Fruit fly (Drosophila melanogaster) whole organism, wandering third instar larva: Measurements from ENCODE around the gene CG3281.
A peak's percentile ranks its signal among the peaks of the same experiment; 100 is the strongest.

Experiments
- Abd-B ChIP-seq: fragments of >200 bp; optimal IDR thresholded peaks from 2 replicates; lab custom pipeline; 2017; ENCODE audit warnings: missing biosample characterization, missing genetic modification characterization
- CG32264 ChIP-seq: fragments of 200-800 bp; sonication (Bioruptor generic); optimal IDR thresholded peaks from 2 replicates; lab custom pipeline; 2016; ENCODE audit warnings: missing biosample characterization, missing genetic modification characterization
- CG9705 ChIP-seq: fragments of 200-800 bp; sonication (Bioruptor generic); optimal IDR thresholded peaks from 2 replicates; lab custom pipeline; 2018; ENCODE audit warnings: missing biosample characterization, mild to moderate bottlenecking, missing genetic modification characterization
- CrebA ChIP-seq: fragments of 200-800 bp; sonication (Bioruptor generic); optimal IDR thresholded peaks from 2 replicates; lab custom pipeline; 2016; ENCODE audit warnings: missing biosample characterization, mild to moderate bottlenecking, missing genetic modification characterization, borderline replicate concordance
- Dfd ChIP-seq: fragments of >200 bp; optimal IDR thresholded peaks from 2 replicates; lab custom pipeline; 2017; ENCODE audit warnings: missing biosample characterization, missing genetic modification characterization
- Dif ChIP-seq: fragments of 200-275, 200-300 bp; sonication (Bioruptor generic); optimal IDR thresholded peaks from 2 replicates; lab custom pipeline; 2018; ENCODE audit warnings: missing biosample characterization, missing genetic modification characterization; ENCODE audit not compliant: partially characterized antibody
- GATAd ChIP-seq: sonication (Bioruptor generic); optimal IDR thresholded peaks from 2 replicates; lab custom pipeline; 2016; ENCODE audit warnings: missing biosample characterization, missing genetic modification characterization
- HLH106 ChIP-seq: fragments of 200-800 bp; optimal IDR thresholded peaks from 3 replicates; lab custom pipeline; 2019; ENCODE audit warnings: missing biosample characterization, mild to moderate bottlenecking, missing genetic modification characterization, moderate library complexity
- Hnf4 ChIP-seq: fragments of 200-800 bp; sonication (Bioruptor generic); optimal IDR thresholded peaks from 2 replicates; lab custom pipeline; 2016; ENCODE audit warnings: missing biosample characterization, mild to moderate bottlenecking, missing genetic modification characterization
- Hr78 ChIP-seq: fragments of >200 bp; optimal IDR thresholded peaks from 2 replicates; lab custom pipeline; 2017; ENCODE audit warnings: missing biosample characterization, missing genetic modification characterization
- Hr83 ChIP-seq: fragments of 200-300 bp; sonication (Bioruptor generic); optimal IDR thresholded peaks from 2 replicates; lab custom pipeline; 2016; ENCODE audit warnings: missing biosample characterization, mild to moderate bottlenecking, missing genetic modification characterization, moderate library complexity; ENCODE audit not compliant: poor library complexity, severe bottlenecking
- Jra ChIP-seq: sonication (Bioruptor generic); optimal IDR thresholded peaks from 2 replicates; lab custom pipeline; 2016; ENCODE audit warnings: missing biosample characterization, missing genetic modification characterization
- Mio ChIP-seq: sonication (Bioruptor generic); optimal IDR thresholded peaks from 2 replicates; lab custom pipeline; 2016; ENCODE audit warnings: missing biosample characterization, missing genetic modification characterization
- Myc ChIP-seq: fragments of >200 bp; optimal IDR thresholded peaks from 2 replicates; lab custom pipeline; 2017
- N ChIP-seq: fragments of >200 bp; optimal IDR thresholded peaks from 2 replicates; lab custom pipeline; 2018; ENCODE audit warnings: missing biosample characterization, missing external identifiers, missing genetic modification characterization
- OdsH ChIP-seq: fragments of 200-800 bp; sonication (Bioruptor generic); optimal IDR thresholded peaks from 2 replicates; lab custom pipeline; 2016; ENCODE audit warnings: missing biosample characterization, mild to moderate bottlenecking, missing genetic modification characterization
- Rel ChIP-seq, 2 experiments: fragments of 200-800 bp; sonication (Bioruptor generic) in 1 of 2; optimal IDR thresholded peaks; 2 replicates in 1 of 2; 3 replicates in 1 of 2; lab custom pipeline; 2016 to 2019; ENCODE audit warnings: mild to moderate bottlenecking in 2 of 2, missing biosample characterization in 2 of 2, missing genetic modification characterization in 2 of 2, moderate library complexity in 1 of 2
- Sp1 ChIP-seq: fragments of 200-800 bp; sonication (Bioruptor generic); optimal IDR thresholded peaks from 3 replicates; lab custom pipeline; 2019; ENCODE audit warnings: missing biosample characterization, mild to moderate bottlenecking, missing genetic modification characterization, moderate library complexity
- Vsx2 ChIP-seq: fragments of 200-300, 225-300 bp; sonication (Bioruptor generic); optimal IDR thresholded peaks from 2 replicates; lab custom pipeline; 2018; ENCODE audit warnings: missing biosample characterization, missing genetic modification characterization; ENCODE audit not compliant: partially characterized antibody
- br ChIP-seq: fragments of 200-800 bp; sonication (Bioruptor generic); optimal IDR thresholded peaks from 2 replicates; lab custom pipeline; 2016; ENCODE audit warnings: missing biosample characterization, missing genetic modification characterization
- brk ChIP-seq: fragments of 200-800 bp; sonication (Bioruptor generic); optimal IDR thresholded peaks from 2 replicates; lab custom pipeline; 2016; ENCODE audit warnings: missing biosample characterization, mild to moderate bottlenecking, missing genetic modification characterization
- dl ChIP-seq, 2 experiments: fragments of 175-275, 200-275 bp in 1 of 2; fragments of 200-275 bp in 1 of 2; sonication (Bioruptor generic); optimal IDR thresholded peaks; lab custom pipeline; 2018; ENCODE audit warnings: mild to moderate bottlenecking in 2 of 2, missing biosample characterization in 2 of 2, missing genetic modification characterization in 2 of 2, moderate library complexity in 2 of 2; ENCODE audit not compliant: partially characterized antibody in 2 of 2, insufficient read depth in 1 of 2
- dmrt93B ChIP-seq: fragments of 200-800 bp; sonication (Bioruptor generic); optimal IDR thresholded peaks from 2 replicates; lab custom pipeline; 2018; ENCODE audit warnings: missing biosample characterization, mild to moderate bottlenecking, missing genetic modification characterization
- dsf ChIP-seq: sonication (Bioruptor generic); optimal IDR thresholded peaks from 2 replicates; lab custom pipeline; 2016; ENCODE audit warnings: missing biosample characterization, missing genetic modification characterization, borderline replicate concordance
- ey ChIP-seq: fragments of 200-800 bp; sonication (Bioruptor generic); optimal IDR thresholded peaks from 2 replicates; lab custom pipeline; 2016; ENCODE audit warnings: missing biosample characterization, missing genetic modification characterization
- foxo ChIP-seq, 2 experiments: fragments of 200-800 bp; sonication (Bioruptor generic); optimal IDR thresholded peaks; 2 replicates in 1 of 2; 3 replicates in 1 of 2; lab custom pipeline; 2016 to 2017; ENCODE audit warnings: missing biosample characterization in 2 of 2, missing genetic modification characterization in 2 of 2
- fru ChIP-seq: fragments of 200-800 bp; sonication (Bioruptor generic); optimal IDR thresholded peaks from 3 replicates; lab custom pipeline; 2016; ENCODE audit warnings: missing biosample characterization, mild to moderate bottlenecking, missing genetic modification characterization
- h ChIP-seq: fragments of 200-800 bp; sonication (Bioruptor generic); optimal IDR thresholded peaks from 3 replicates; lab custom pipeline; 2016; ENCODE audit warnings: missing biosample characterization, mild to moderate bottlenecking, missing genetic modification characterization
- jim ChIP-seq: fragments of 175-275, 200-325 bp; sonication (Bioruptor generic); optimal IDR thresholded peaks from 2 replicates; lab custom pipeline; 2016; ENCODE audit warnings: missing biosample characterization, mild to moderate bottlenecking, missing genetic modification characterization
- lola ChIP-seq: fragments of >200 bp; optimal IDR thresholded peaks from 2 replicates; lab custom pipeline; 2017; ENCODE audit warnings: missing biosample characterization, missing genetic modification characterization
- pan ChIP-seq: fragments of >200 bp; optimal IDR thresholded peaks from 2 replicates; lab custom pipeline; 2017
- psq ChIP-seq: fragments of 200-800 bp; sonication (Bioruptor generic); optimal IDR thresholded peaks from 3 replicates; lab custom pipeline; 2017; ENCODE audit warnings: missing biosample characterization, mild to moderate bottlenecking, missing genetic modification characterization, moderate library complexity
- rgr ChIP-seq: fragments of 200-800 bp; sonication (Bioruptor generic); optimal IDR thresholded peaks from 3 replicates; lab custom pipeline; 2016; ENCODE audit warnings: missing biosample characterization, mild to moderate bottlenecking, missing genetic modification characterization
- sage ChIP-seq: fragments of 200-800 bp; sonication (Bioruptor generic); optimal IDR thresholded peaks from 2 replicates; lab custom pipeline; 2016; ENCODE audit warnings: missing biosample characterization, mild to moderate bottlenecking, missing genetic modification characterization
- sv ChIP-seq: fragments of 200-800 bp; sonication (Bioruptor generic); optimal IDR thresholded peaks from 3 replicates; lab custom pipeline; 2016; ENCODE audit warnings: missing biosample characterization, missing genetic modification characterization
- tai ChIP-seq: sonication (Bioruptor generic); optimal IDR thresholded peaks from 2 replicates; lab custom pipeline; 2016; ENCODE audit warnings: missing biosample characterization, missing genetic modification characterization
- usp ChIP-seq: fragments of >200 bp; optimal IDR thresholded peaks from 2 replicates; lab custom pipeline; 2017; ENCODE audit warnings: missing biosample characterization, missing genetic modification characterization
- woc ChIP-seq: sonication (Bioruptor generic); optimal IDR thresholded peaks from 2 replicates; lab custom pipeline; 2016; ENCODE audit warnings: missing biosample characterization, mild to moderate bottlenecking, missing genetic modification characterization

The CG3281 gene

DNA sequence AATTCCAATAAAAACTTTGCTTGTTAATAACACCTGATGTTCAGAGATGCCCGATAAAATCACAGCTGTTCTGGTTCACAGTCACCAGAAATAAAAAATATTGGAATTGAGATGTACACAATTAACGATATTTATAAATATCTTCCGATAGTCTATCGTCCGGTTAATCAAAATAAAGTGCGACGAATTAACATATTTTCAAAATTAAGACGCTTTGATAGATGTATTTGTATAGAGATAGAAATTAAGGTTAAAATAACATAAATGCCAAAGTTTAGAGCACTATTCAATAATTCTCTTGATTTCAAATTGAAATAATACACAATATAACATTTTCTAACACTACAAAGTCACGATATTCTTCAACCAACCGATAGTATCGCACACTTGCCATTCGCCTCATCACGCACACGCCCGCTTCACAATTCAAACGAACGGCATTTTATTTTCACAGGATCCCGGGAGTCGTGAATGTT is at the start of gene CG3281, which contains the start of gene aurA:
Gene CG3281 (minus strand): TSS at position 67 of the 476 bp plus-strand sequence.
Gene aurA (plus strand): TSS at position 386 of the 476 bp plus-strand sequence.
- peak; percentile 74 for TF ChIP-seq GATAd (GFP tag; lab: Kevin White, UChicago)
- peak; percentile 83 for TF ChIP-seq rgr (GFP tag; lab: Kevin White, UChicago)
- peak; percentile 86 for TF ChIP-seq Hnf4 (GFP tag; lab: Kevin White, UChicago)
- TF ChIP-seq ey (GFP tag; lab: Kevin White, UChicago): peak; percentile 80
- TF ChIP-seq foxo (GFP tag; optimal IDR thresholded peaks at IDR 0.05; lab: Kevin White, UChicago): peak in 1 of 2 experiments; percentile 84
- peak; percentile 73 for TF ChIP-seq br (GFP tag; lab: Kevin White, UChicago)
- no peak for TF ChIP-seq Vsx2 (GFP tag; lab: Kevin White, UChicago)
- peak; percentile 81 for TF ChIP-seq HLH106 (tag; lab: Kevin White, UChicago)
- TF ChIP-seq Jra: peak; percentile 91
- peak; percentile 59 for TF ChIP-seq psq
- peak; percentile 54 for TF ChIP-seq sv (GFP tag; lab: Kevin White, UChicago)
- peak; percentile 66 for TF ChIP-seq OdsH (GFP tag; lab: Kevin White, UChicago)
- TF ChIP-seq Abd-B (GFP tag; lab: Kevin White, UChicago): no peak
- TF ChIP-seq woc: peak; percentile 94
- no peak for TF ChIP-seq sage
- peak; percentile 45 for TF ChIP-seq Hr83
- TF ChIP-seq Myc (lab: Kevin White, UChicago): peak; percentile 69
- no peak for TF ChIP-seq jim
- no peak for TF ChIP-seq Rel (GFP tag; optimal IDR thresholded peaks at IDR 0.05; lab: Kevin White, UChicago)
- TF ChIP-seq Rel (tag; optimal IDR thresholded peaks at IDR 0.05; lab: Kevin White, UChicago): no peak
- TF ChIP-seq CG9705: peak; percentile 67
- peak; percentile 55 for TF ChIP-seq CG32264
- peak; percentile 87 for TF ChIP-seq h
- no peak for TF ChIP-seq brk
- TF ChIP-seq dsf: peak; percentile 85
- peak; percentile 78 for TF ChIP-seq fru (GFP tag; lab: Kevin White, UChicago)
- no peak for TF ChIP-seq Dif
- TF ChIP-seq N (GFP tag; lab: Kevin White, UChicago): no peak
- TF ChIP-seq dmrt93B (GFP tag; lab: Kevin White, UChicago): peak; percentile 65
- TF ChIP-seq Sp1 (GFP tag; lab: Kevin White, UChicago): peak; percentile 72

DNA sequence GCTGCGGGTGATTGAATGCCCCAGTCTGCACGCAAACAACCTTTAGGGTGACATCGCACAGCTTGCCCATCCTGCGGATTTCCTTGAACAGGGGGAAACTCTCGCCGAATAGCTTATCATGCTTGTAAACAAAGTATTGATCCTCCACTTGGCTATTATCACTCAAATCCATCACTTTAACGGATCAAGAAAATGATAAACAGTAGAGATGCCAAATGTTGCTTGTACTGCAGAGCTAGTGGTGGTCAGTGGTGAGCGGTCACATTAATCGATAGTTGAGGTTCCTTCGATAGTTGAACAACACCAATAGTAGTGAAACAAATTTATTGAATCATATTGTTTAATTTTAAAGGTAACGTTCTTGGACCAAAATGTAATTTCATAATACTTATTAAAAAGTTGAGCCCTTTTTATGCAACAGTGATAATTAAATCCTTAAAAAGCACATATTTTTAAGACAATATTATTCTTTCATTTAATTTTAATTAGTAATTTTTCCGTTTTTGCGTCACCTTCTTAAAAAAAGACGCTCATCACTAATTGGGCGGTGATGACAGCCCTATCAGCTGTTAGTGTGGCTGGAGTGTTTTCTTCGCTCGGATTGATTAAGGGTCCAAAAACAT is 47.7 kb upstream of the CG3281 start, which contains the start of the genes KLHL18 and GCC185:
Gene KLHL18 (minus strand): TSS at position 233 of the 623 bp plus-strand sequence.
Gene GCC185 (plus strand): TSS at position 571 of the 623 bp plus-strand sequence.
- TF ChIP-seq Abd-B (GFP tag; lab: Kevin White, UChicago): no peak
- no peak for TF ChIP-seq lola (GFP tag; lab: Kevin White, UChicago)
- TF ChIP-seq woc: peak; percentile 93
- no peak for TF ChIP-seq CrebA
- TF ChIP-seq Vsx2 (GFP tag; lab: Kevin White, UChicago): no peak
- TF ChIP-seq Hnf4 (GFP tag; lab: Kevin White, UChicago): no peak
- peak; percentile 76 for TF ChIP-seq Sp1 (GFP tag; lab: Kevin White, UChicago)
- no peak for TF ChIP-seq Hr83
- TF ChIP-seq HLH106 (tag; lab: Kevin White, UChicago): peak; percentile 91
- no peak for TF ChIP-seq Dif
- peak; percentile 85 for TF ChIP-seq rgr (GFP tag; lab: Kevin White, UChicago)
- TF ChIP-seq h: peak; percentile 84
- peak; percentile 72 for TF ChIP-seq CG9705
- peak; percentile 86 for TF ChIP-seq Myc (lab: Kevin White, UChicago)
- peak; percentile 78 for TF ChIP-seq ey (GFP tag; lab: Kevin White, UChicago)
- no peak for TF ChIP-seq dl (GFP tag; optimal IDR thresholded peaks at IDR 0.05; lab: Kevin White, UChicago; ENCODE audit: insufficient read depth in 1 of 2, partially characterized antibody in 2 of 2)
- TF ChIP-seq OdsH (GFP tag; lab: Kevin White, UChicago): peak; percentile 78
- TF ChIP-seq foxo (GFP tag; optimal IDR thresholded peaks at IDR 0.05; lab: Kevin White, UChicago): peak in 1 of 2 experiments; percentile 89
- TF ChIP-seq Jra: no peak
- TF ChIP-seq Rel (GFP tag; optimal IDR thresholded peaks at IDR 0.05; lab: Kevin White, UChicago): no peak
- TF ChIP-seq Rel (tag; optimal IDR thresholded peaks at IDR 0.05; lab: Kevin White, UChicago): peak; percentile 10
- TF ChIP-seq Mio (GFP tag; lab: Kevin White, UChicago): no peak
- peak; percentile 82 for TF ChIP-seq fru (GFP tag; lab: Kevin White, UChicago)
- peak; percentile 80 for TF ChIP-seq sv (GFP tag; lab: Kevin White, UChicago)
- TF ChIP-seq GATAd (GFP tag; lab: Kevin White, UChicago): peak; percentile 54
- TF ChIP-seq usp: no peak
- peak; percentile 61 for TF ChIP-seq br (GFP tag; lab: Kevin White, UChicago)
- no peak for TF ChIP-seq Hr78 (GFP tag; lab: Kevin White, UChicago)
- TF ChIP-seq pan (lab: Kevin White, UChicago): no peak
- no peak for TF ChIP-seq jim
- TF ChIP-seq tai (GFP tag; lab: Kevin White, UChicago): no peak
- peak; percentile 69 for TF ChIP-seq dsf
- TF ChIP-seq brk: no peak
- peak; percentile 84 for TF ChIP-seq dmrt93B (GFP tag; lab: Kevin White, UChicago)
- no peak for TF ChIP-seq CG32264
- no peak for TF ChIP-seq Dfd (GFP tag; lab: Kevin White, UChicago)
- TF ChIP-seq N (GFP tag; lab: Kevin White, UChicago): no peak
- no peak for TF ChIP-seq sage
- TF ChIP-seq psq: peak; percentile 78
